Worm (Caenorhabditis elegans) whole organism, early embryonic: ENCODE measurements around the gene F29A7.6.

Experiments
- B0310.2 ChIP-seq: sonication (generic microtip); optimal IDR thresholded peaks from 2 replicates; lab custom pipeline; 2016; ENCODE audit warnings: mild to moderate bottlenecking, missing genetic modification characterization, missing compliant biosample characterization
- aly-1 ChIP-seq: sonication (generic microtip); optimal IDR thresholded peaks from 2 replicates; lab custom pipeline; 2016; ENCODE audit warnings: missing genetic modification characterization, missing compliant biosample characterization
- ama-1 ChIP-seq: fragments of 150-350 bp; optimal IDR thresholded peaks from 2 replicates; lab custom pipeline; 2014
- ceh-36 ChIP-seq: sonication (generic microtip); optimal IDR thresholded peaks from 2 replicates; lab custom pipeline; 2016; ENCODE audit warnings: missing genetic modification characterization, inconsistent platforms, missing compliant biosample characterization
- hmbx-1 ChIP-seq: sonication (generic microtip); optimal IDR thresholded peaks from 2 replicates; lab custom pipeline; 2016; ENCODE audit warnings: mild to moderate bottlenecking, missing genetic modification characterization, missing compliant biosample characterization
- hmg-4 ChIP-seq: fragments of 200-800 bp; sonication (Bioruptor generic); optimal IDR thresholded peaks from 2 replicates; lab custom pipeline; 2018; ENCODE audit warnings: mild to moderate bottlenecking, missing genetic modification characterization, missing compliant biosample characterization
- hnd-1 ChIP-seq: sonication (generic microtip); optimal IDR thresholded peaks from 2 replicates; lab custom pipeline; 2016; ENCODE audit warnings: missing genetic modification characterization, missing compliant biosample characterization
- scrt-1 ChIP-seq: fragments of 200-800 bp; sonication (Bioruptor generic); IDR thresholded peaks from 2 replicates; pipeline ENCODE4 v1.3.6; 2022; ENCODE audit warnings: missing genetic modification characterization, missing compliant biosample characterization
- sea-1 ChIP-seq: fragments of 200-800 bp; sonication (Bioruptor generic); conservative IDR thresholded peaks from 2 replicates; pipeline ENCODE4 v1.3.6; 2022; ENCODE audit warnings: missing genetic modification characterization, missing compliant biosample characterization
- tbx-11 ChIP-seq: fragments of 200-800 bp; sonication (Bioruptor generic); IDR thresholded peaks from 2 replicates; pipeline ENCODE4 v1.3.6; 2022; ENCODE audit warnings: missing genetic modification characterization, missing compliant biosample characterization
- tra-4 ChIP-seq: sonication (generic microtip); optimal IDR thresholded peaks from 2 replicates; lab custom pipeline; 2017; ENCODE audit warnings: missing genetic modification characterization, missing compliant biosample characterization

DNA sequence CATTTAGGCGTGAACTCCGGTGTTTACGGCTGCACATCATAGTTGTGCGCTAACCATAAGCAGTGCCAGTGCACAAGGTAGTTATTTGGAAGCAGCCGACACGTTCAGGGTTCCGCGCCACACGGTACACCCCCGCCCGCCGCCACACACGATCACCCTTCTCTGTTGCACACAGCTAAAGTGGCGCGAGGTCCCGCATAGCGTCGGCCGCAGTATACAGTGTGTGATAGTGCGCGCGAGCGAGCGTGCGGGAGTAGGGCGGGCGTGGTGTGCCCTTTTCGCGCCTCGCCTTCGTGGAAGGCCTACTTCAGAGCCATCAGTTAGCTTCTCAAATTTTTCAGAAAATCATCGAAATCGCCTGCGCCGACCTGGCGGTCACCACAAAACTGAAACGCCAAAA lies 15.5 kb downstream of the F29A7.6 start:
- TF ChIP-seq ama-1 (lab: Kevin White, UChicago) (no peak), hmg-4 (no peak), hmbx-1 (tag; lab: Kevin White, UChicago) (no peak), sea-1 (GFP tag; lab: Robert Waterston, UW) (no peak), ceh-36 (no peak), hnd-1 (no peak), tbx-11 (GFP tag; lab: Robert Waterston, UW) (no peak), B0310.2 (tag; lab: Kevin White, UChicago) (no peak), tra-4 (tag; lab: Kevin White, UChicago) (no peak), aly-1 (tag; lab: Kevin White, UChicago) (no peak), scrt-1 (no peak)
